Fruit fly (Drosophila melanogaster) whole organism, embryonic: ENCODE data around the gene CG34268.
A peak's percentile ranks its signal among the peaks of the same experiment; 100 is the strongest.

Experiments
- Abd-B ChIP-seq: fragments of 200-800 bp; sonication (Bioruptor generic); optimal IDR thresholded peaks from 2 replicates; lab custom pipeline; 2018; ENCODE audit warnings: missing biosample characterization, mild to moderate bottlenecking, missing genetic modification characterization, moderate library complexity
- BtbVII ChIP-seq: fragments of 200-800 bp; sonication (Bioruptor generic); optimal IDR thresholded peaks from 3 replicates; lab custom pipeline; 2017; ENCODE audit warnings: missing biosample characterization, mild to moderate bottlenecking, missing genetic modification characterization
- CG10267 ChIP-seq: fragments of 200-800 bp; sonication (Bioruptor generic); optimal IDR thresholded peaks from 2 replicates; lab custom pipeline; 2018; ENCODE audit warnings: missing biosample characterization, mild to moderate bottlenecking, missing genetic modification characterization, moderate library complexity
- CG10431 ChIP-seq: fragments of 200-800 bp; sonication (Bioruptor generic); optimal IDR thresholded peaks from 3 replicates; lab custom pipeline; 2018; ENCODE audit warnings: missing biosample characterization, mild to moderate bottlenecking, missing genetic modification characterization
- CG10959 ChIP-seq: fragments of 200-800 bp; sonication (Bioruptor generic); IDR thresholded peaks from 2 replicates; pipeline ENCODE4 v1.3.6; 2022; ENCODE audit warnings: missing biosample characterization, missing genetic modification characterization
- CG11247 ChIP-seq: fragments of 200-800 bp; sonication (Bioruptor generic); IDR thresholded peaks from 2 replicates; pipeline ENCODE4 v1.3.6; 2022; ENCODE audit warnings: missing biosample characterization, missing genetic modification characterization
- CG11504 ChIP-seq: fragments of 200-800 bp; sonication (Bioruptor generic); optimal IDR thresholded peaks from 3 replicates; lab custom pipeline; 2019; ENCODE audit warnings: missing biosample characterization, mild to moderate bottlenecking, missing genetic modification characterization, moderate library complexity
- CG15696 ChIP-seq: fragments of 200-800 bp; sonication (Bioruptor generic); optimal IDR thresholded peaks from 2 replicates; lab custom pipeline; 2019; ENCODE audit warnings: missing biosample characterization, mild to moderate bottlenecking, missing genetic modification characterization, moderate library complexity
- CG16779 ChIP-seq: fragments of 200-800 bp; sonication (Bioruptor generic); IDR thresholded peaks from 2 replicates; pipeline ENCODE4 v1.3.6; 2022; ENCODE audit warnings: missing biosample characterization, missing genetic modification characterization
- CG16813 ChIP-seq: fragments of 200-800 bp; sonication (Bioruptor generic); IDR thresholded peaks from 3 replicates; pipeline ENCODE4 v1.3.6; 2022; ENCODE audit warnings: missing biosample characterization, missing genetic modification characterization; ENCODE audit not compliant: partially characterized antibody
- CG30431 ChIP-seq: fragments of 200-800 bp; sonication (Bioruptor generic); optimal IDR thresholded peaks from 2 replicates; lab custom pipeline; 2017; ENCODE audit warnings: missing biosample characterization, missing genetic modification characterization
- CG31365 ChIP-seq: fragments of 200-800 bp; sonication (Bioruptor generic); optimal IDR thresholded peaks from 2 replicates; lab custom pipeline; 2018; ENCODE audit warnings: missing biosample characterization, mild to moderate bottlenecking, missing genetic modification characterization
- CG33557 ChIP-seq: fragments of 200-800 bp; sonication (Bioruptor generic); optimal IDR thresholded peaks from 2 replicates; lab custom pipeline; 2019; ENCODE audit warnings: missing biosample characterization, mild to moderate bottlenecking, missing genetic modification characterization, moderate library complexity
- CG4617 ChIP-seq: fragments of 200-800 bp; sonication (Bioruptor generic); optimal IDR thresholded peaks from 3 replicates; lab custom pipeline; 2016; ENCODE audit warnings: missing biosample characterization, missing genetic modification characterization, borderline replicate concordance
- CG4854 ChIP-seq: fragments of 200-800 bp; sonication (Bioruptor generic); optimal IDR thresholded peaks from 2 replicates; lab custom pipeline; 2016; ENCODE audit warnings: missing biosample characterization, missing genetic modification characterization, inconsistent platforms
- CG6854 ChIP-seq: fragments of 200-800 bp; sonication (Bioruptor generic); optimal IDR thresholded peaks from 3 replicates; lab custom pipeline; 2017; ENCODE audit warnings: missing biosample characterization, mild to moderate bottlenecking, missing genetic modification characterization
- CG8359 ChIP-seq: fragments of 200-800 bp; sonication (Bioruptor generic); optimal IDR thresholded peaks from 2 replicates; lab custom pipeline; 2017; ENCODE audit warnings: missing biosample characterization, mild to moderate bottlenecking, missing genetic modification characterization, borderline replicate concordance
- CG8388 ChIP-seq: fragments of 200-800 bp; sonication (Bioruptor generic); optimal IDR thresholded peaks from 2 replicates; lab custom pipeline; 2019; ENCODE audit warnings: missing biosample characterization, mild to moderate bottlenecking, missing genetic modification characterization, moderate library complexity
- CG8765 ChIP-seq: fragments of 200-800 bp; sonication (Bioruptor generic); IDR thresholded peaks from 2 replicates; pipeline ENCODE4 v1.3.6; 2022; ENCODE audit warnings: missing biosample characterization, missing genetic modification characterization
- CG9727 ChIP-seq: fragments of 200-800 bp; sonication (Bioruptor generic); optimal IDR thresholded peaks from 3 replicates; lab custom pipeline; 2017; ENCODE audit warnings: missing biosample characterization, mild to moderate bottlenecking, missing genetic modification characterization
- D19B ChIP-seq: fragments of 200-800 bp; sonication (Bioruptor generic); optimal IDR thresholded peaks from 2 replicates; lab custom pipeline; 2017; ENCODE audit warnings: missing biosample characterization, mild to moderate bottlenecking, missing genetic modification characterization
- E2f1 ChIP-seq: fragments of 200-800 bp; sonication (Bioruptor generic); IDR thresholded peaks from 2 replicates; pipeline ENCODE4 v1.3.6; 2022; ENCODE audit warnings: missing biosample characterization, missing genetic modification characterization
- HmgD ChIP-seq: fragments of 200-800 bp; sonication (Bioruptor generic); optimal IDR thresholded peaks from 3 replicates; lab custom pipeline; 2016; ENCODE audit warnings: missing biosample characterization, missing genetic modification characterization
- Hr51 ChIP-seq, 2 experiments: fragments of 200-800 bp; sonication (Bioruptor generic); optimal IDR thresholded peaks; 2 replicates in 1 of 2; 3 replicates in 1 of 2; lab custom pipeline; 2016 to 2018; ENCODE audit warnings: missing biosample characterization in 2 of 2, missing genetic modification characterization in 2 of 2, mild to moderate bottlenecking in 1 of 2, moderate library complexity in 1 of 2
- Hr78 ChIP-seq, 2 experiments: fragments of 200-800 bp in 1 of 2; fragments of >200 bp in 1 of 2; sonication (Bioruptor generic) in 1 of 2; optimal IDR thresholded peaks; 2 replicates each; lab custom pipeline; 2017 to 2019; ENCODE audit warnings: missing biosample characterization in 2 of 2, missing genetic modification characterization in 2 of 2, mild to moderate bottlenecking in 1 of 2, moderate library complexity in 1 of 2
- Mad ChIP-seq: fragments of 200-800 bp; sonication (Bioruptor generic); optimal IDR thresholded peaks from 2 replicates; lab custom pipeline; 2016; ENCODE audit warnings: missing biosample characterization, missing genetic modification characterization
- Meics ChIP-seq: fragments of 200-800 bp; sonication (Bioruptor generic); optimal IDR thresholded peaks from 2 replicates; lab custom pipeline; 2017; ENCODE audit warnings: missing biosample characterization, mild to moderate bottlenecking, missing genetic modification characterization
- NC2β ChIP-seq: fragments of 200-800 bp; sonication (Bioruptor generic); optimal IDR thresholded peaks from 2 replicates; lab custom pipeline; 2016; ENCODE audit warnings: missing biosample characterization, missing genetic modification characterization
- Optix ChIP-seq: fragments of 200-800 bp; sonication (Bioruptor generic); IDR thresholded peaks from 3 replicates; pipeline ENCODE4 v1.3.6; 2022; ENCODE audit warnings: missing biosample characterization, missing genetic modification characterization
- Pdp1 ChIP-seq, 2 experiments: fragments of 200-800 bp; sonication (Bioruptor generic); optimal IDR thresholded peaks; 3 replicates each; lab custom pipeline; 2016; ENCODE audit warnings: missing biosample characterization in 2 of 2, missing genetic modification characterization in 2 of 2, mild to moderate bottlenecking in 1 of 2, moderate library complexity in 1 of 2
- Side ChIP-seq: fragments of 200-800 bp; sonication (Bioruptor generic); optimal IDR thresholded peaks from 2 replicates; lab custom pipeline; 2016; ENCODE audit warnings: missing biosample characterization, missing genetic modification characterization
- Sox100B ChIP-seq: fragments of 200-800 bp; sonication (Bioruptor generic); optimal IDR thresholded peaks from 3 replicates; lab custom pipeline; 2018; ENCODE audit warnings: missing biosample characterization, mild to moderate bottlenecking, missing genetic modification characterization
- Xrp1 ChIP-seq: fragments of 200-800 bp; sonication (Bioruptor generic); IDR thresholded peaks from 2 replicates; pipeline ENCODE4 v1.3.6; 2022; ENCODE audit warnings: missing biosample characterization, missing genetic modification characterization
- bbx ChIP-seq: fragments of 200-800 bp; sonication (Bioruptor generic); IDR thresholded peaks from 2 replicates; pipeline ENCODE4 v1.3.6; 2022; ENCODE audit warnings: missing biosample characterization, missing genetic modification characterization; ENCODE audit not compliant: partially characterized antibody
- bsh ChIP-seq, 2 experiments: fragments of 200-800 bp; sonication (Bioruptor generic); optimal IDR thresholded peaks; 2 replicates each; lab custom pipeline; 2017 to 2018; ENCODE audit warnings: mild to moderate bottlenecking in 2 of 2, missing biosample characterization in 2 of 2, missing genetic modification characterization in 2 of 2, moderate library complexity in 1 of 2
- ci ChIP-seq: fragments of 200-800 bp; sonication (Bioruptor generic); IDR thresholded peaks from 3 replicates; pipeline ENCODE4 v1.3.6; 2022; ENCODE audit warnings: missing biosample characterization, missing genetic modification characterization
- dpn ChIP-seq, 2 experiments: fragments of 200-800 bp; sonication (Bioruptor generic); optimal IDR thresholded peaks; 3 replicates each; lab custom pipeline; 2016; ENCODE audit warnings: missing biosample characterization in 2 of 2, missing genetic modification characterization in 2 of 2
- ems ChIP-seq: fragments of 200-800 bp; sonication (Bioruptor generic); optimal IDR thresholded peaks from 3 replicates; lab custom pipeline; 2016; ENCODE audit warnings: missing biosample characterization, missing genetic modification characterization
- ewg ChIP-seq: fragments of 200-800 bp; sonication (Bioruptor generic); optimal IDR thresholded peaks from 3 replicates; lab custom pipeline; 2017; ENCODE audit warnings: mild to moderate bottlenecking, missing biosample characterization, missing genetic modification reagents, missing genetic modification characterization
- jumu ChIP-seq: fragments of 200-800 bp; sonication (Bioruptor generic); optimal IDR thresholded peaks from 3 replicates; lab custom pipeline; 2016; ENCODE audit warnings: missing biosample characterization, missing genetic modification characterization
- knrl ChIP-seq: fragments of 200-800 bp; sonication (Bioruptor generic); IDR thresholded peaks from 3 replicates; pipeline ENCODE4 v1.3.6; 2022; ENCODE audit warnings: missing biosample characterization, missing genetic modification characterization; ENCODE audit not compliant: partially characterized antibody
- odd ChIP-seq: fragments of 200-800 bp; sonication (Bioruptor generic); optimal IDR thresholded peaks from 2 replicates; lab custom pipeline; 2017; ENCODE audit warnings: missing biosample characterization, mild to moderate bottlenecking, missing genetic modification characterization
- pho ChIP-seq: fragments of 200-800 bp; sonication (Bioruptor generic); optimal IDR thresholded peaks from 2 replicates; lab custom pipeline; 2016; ENCODE audit warnings: missing biosample characterization, missing genetic modification characterization
- slou ChIP-seq: fragments of 200-800 bp; sonication (Bioruptor generic); optimal IDR thresholded peaks from 3 replicates; lab custom pipeline; 2016; ENCODE audit warnings: missing biosample characterization, missing genetic modification characterization
- sug ChIP-seq: fragments of 200-800 bp; optimal IDR thresholded peaks from 2 replicates; lab custom pipeline; 2019; ENCODE audit warnings: missing biosample characterization, mild to moderate bottlenecking, missing genetic modification characterization, moderate library complexity
- tap ChIP-seq: fragments of 200-800 bp; optimal IDR thresholded peaks from 3 replicates; lab custom pipeline; 2019; ENCODE audit warnings: missing biosample characterization, mild to moderate bottlenecking, missing genetic modification characterization, moderate library complexity
- unc-4 ChIP-seq: fragments of 200-800 bp; sonication (Bioruptor generic); IDR thresholded peaks from 2 replicates; pipeline ENCODE4 v1.3.6; 2022; ENCODE audit warnings: missing biosample characterization, missing genetic modification characterization; ENCODE audit not compliant: partially characterized antibody

The CG34268 gene

dm6 chr3L:542863-543635, 42.3 kb downstream of the CG34268 start, which contains the start of the genes Cypl and Hipk (continued):
- TF ChIP-seq odd (GFP tag; lab: Kevin White, UChicago), result peak; percentile 66
- TF ChIP-seq CG4854 (GFP tag; lab: Kevin White, UChicago), result peak; percentile 19
- peak; percentile 43; the same call in 2 of the 3 replicates for TF ChIP-seq knrl (GFP tag; lab: Robert Waterston, UW)
- no peak for TF ChIP-seq slou
- peak; percentile 54 for TF ChIP-seq CG33557 (GFP tag; lab: Kevin White, UChicago)
- TF ChIP-seq Mad, result peak; percentile 64
- peak; percentile 17 for TF ChIP-seq NC2β (GFP tag; lab: Kevin White, UChicago)
- TF ChIP-seq CG31365, result peak; percentile 3
- no peak for TF ChIP-seq Abd-B
- peak; percentile 74 for TF ChIP-seq CG4617
- peak in 1 of 2 experiments; percentile 9 for TF ChIP-seq dpn (GFP tag; optimal IDR thresholded peaks at IDR 0.05; lab: Kevin White, UChicago)
- TF ChIP-seq CG15696 (tag; lab: Kevin White, UChicago), result peak; percentile 18
- peak; percentile 45; the same call in 1 of the 3 replicates for TF ChIP-seq CG16813 (GFP tag; lab: Robert Waterston, UW)
- peak; percentile 46; the same call in 1 of the 2 replicates for TF ChIP-seq unc-4
- TF ChIP-seq tap (tag; lab: Kevin White, UChicago), result peak; percentile 12
- TF ChIP-seq Pdp1 (GFP tag; optimal IDR thresholded peaks at IDR 0.05; lab: Kevin White, UChicago), result peak in 1 of 2 experiments; percentile 63
- peak; percentile 66 for TF ChIP-seq CG6854
- no peak for TF ChIP-seq CG8359 (GFP tag; lab: Kevin White, UChicago)
- TF ChIP-seq Optix (GFP tag; lab: Robert Waterston, UW), result no peak
- no peak for TF ChIP-seq CG30431 (GFP tag; lab: Kevin White, UChicago)
- TF ChIP-seq Sox100B (GFP tag; lab: Kevin White, UChicago), result no peak
- TF ChIP-seq Side (GFP tag; lab: Kevin White, UChicago), result peak; percentile 52
- 0 out of 2 replicates have a peak, but pooled peaks have one; percentile 43 for TF ChIP-seq CG16779 (GFP tag; lab: Robert Waterston, UW)
- TF ChIP-seq CG10431 (GFP tag; lab: Kevin White, UChicago), result peak; percentile 40
- TF ChIP-seq Meics (GFP tag; lab: Kevin White, UChicago), result peak; percentile 26
- TF ChIP-seq CG9727 (GFP tag; lab: Kevin White, UChicago), result peak; percentile 52
- TF ChIP-seq ewg (GFP tag; lab: Kevin White, UChicago), result no peak
- peak; percentile 13 for TF ChIP-seq sug
- TF ChIP-seq CG10267, result peak; percentile 57
- TF ChIP-seq Xrp1, result no peak
- peak in 1 of 2 experiments; percentile 2 for TF ChIP-seq bsh (GFP tag; optimal IDR thresholded peaks at IDR 0.05; lab: Kevin White, UChicago)
- TF ChIP-seq Hr51 (GFP tag; optimal IDR thresholded peaks at IDR 0.05; lab: Kevin White, UChicago), result peak in 1 of 2 experiments; percentile 48
- TF ChIP-seq pho (GFP tag; lab: Kevin White, UChicago), result peak; percentile 15
- no peak for TF ChIP-seq Hr78 (GFP tag; optimal IDR thresholded peaks at IDR 0.05; lab: Kevin White, UChicago)
- TF ChIP-seq CG10959 (GFP tag; lab: Robert Waterston, UW), result no peak
- no peak for TF ChIP-seq CG8765 (GFP tag; lab: Robert Waterston, UW)
- no peak for TF ChIP-seq CG11247 (GFP tag; lab: Robert Waterston, UW)
- peak; percentile 17 for TF ChIP-seq ems
- TF ChIP-seq jumu (GFP tag; lab: Kevin White, UChicago), result no peak
- TF ChIP-seq bbx (GFP tag; lab: Robert Waterston, UW), result peak; percentile 14; the same call in 1 of the 2 replicates
- peak; percentile 10; the same call in 1 of the 2 replicates for TF ChIP-seq E2f1 (GFP tag; lab: Robert Waterston, UW)
- TF ChIP-seq HmgD (GFP tag; lab: Kevin White, UChicago), result peak; percentile 31
- no peak for TF ChIP-seq CG8388 (GFP tag; lab: Kevin White, UChicago)
- TF ChIP-seq BtbVII, result peak; percentile 39
- TF ChIP-seq ci (GFP tag; lab: Robert Waterston, UW), result peak; percentile 50; the same call in 1 of the 3 replicates
- no peak for TF ChIP-seq D19B (GFP tag; lab: Kevin White, UChicago)
- TF ChIP-seq CG11504 (tag; lab: Kevin White, UChicago), result peak; percentile 54
